Worm (Caenorhabditis elegans) whole organism, late embryonic: ENCODE data around the gene odr-3.

Experiments used
- ama-1 ChIP-seq: fragments of 150-350 bp; optimal IDR thresholded peaks from 2 replicates; lab custom pipeline; 2014
- ceh-31 ChIP-seq: sonication (generic microtip); optimal IDR thresholded peaks from 2 replicates; lab custom pipeline; 2016; ENCODE audit warnings: missing genetic modification characterization, missing compliant biosample characterization
- che-1 ChIP-seq: sonication (generic microtip); optimal IDR thresholded peaks from 2 replicates; lab custom pipeline; 2016; ENCODE audit warnings: mild to moderate bottlenecking, missing genetic modification characterization, missing compliant biosample characterization
- dmd-4 ChIP-seq: sonication (generic microtip); optimal IDR thresholded peaks from 2 replicates; lab custom pipeline; 2016; ENCODE audit warnings: borderline replicate concordance, missing genetic modification characterization, missing compliant biosample characterization
- hlh-6 ChIP-seq: sonication (generic microtip); optimal IDR thresholded peaks from 2 replicates; lab custom pipeline; 2016; ENCODE audit warnings: missing genotype, missing genetic modification characterization, missing compliant biosample characterization
- lin-11 ChIP-seq: fragments of 200-800 bp; sonication (Bioruptor generic); optimal IDR thresholded peaks from 2 replicates; lab custom pipeline; 2018; ENCODE audit warnings: mild to moderate bottlenecking, missing genetic modification characterization, missing compliant biosample characterization
- nfya-1 ChIP-seq: sonication (generic microtip); optimal IDR thresholded peaks from 2 replicates; lab custom pipeline; 2017; ENCODE audit warnings: missing genetic modification characterization, mild to moderate bottlenecking, missing compliant biosample characterization, antibody characterized with exemption, moderate library complexity

- TF ChIP-seq ceh-31 (tag; lab: Kevin White, UChicago) (no peak), hlh-6 (no peak), lin-11 (tag; lab: Kevin White, UChicago) (no peak), dmd-4 (tag; lab: Kevin White, UChicago) (no peak), che-1 (tag; lab: Kevin White, UChicago) (no peak), ama-1 (lab: Kevin White, UChicago) (no peak), nfya-1 (tag; lab: Kevin White, UChicago) (no peak)
These were observed 16.3 kb upstream of the odr-3 start for ce11 chrV:13265628-13266027.
